Fruit fly (Drosophila melanogaster) whole organism, prepupa: ENCODE measurements around the gene CG2641.

ENCODE experiments used
- CG10631 ChIP-seq: fragments of 200-800 bp; sonication (Bioruptor generic); optimal IDR thresholded peaks from 2 replicates; lab custom pipeline; 2016; ENCODE audit warnings: missing biosample characterization, missing genetic modification characterization
- CG10669 ChIP-seq: fragments of 200-800 bp; sonication (Bioruptor generic); optimal IDR thresholded peaks from 3 replicates; lab custom pipeline; 2018; ENCODE audit warnings: missing biosample characterization, mild to moderate bottlenecking, missing genetic modification characterization, moderate library complexity
- CG31627 ChIP-seq: fragments of 200-800 bp; sonication (Bioruptor generic); optimal IDR thresholded peaks from 3 replicates; lab custom pipeline; 2016; ENCODE audit warnings: missing biosample characterization, missing genetic modification characterization
- CG34406 ChIP-seq: fragments of 200-800 bp; sonication (Bioruptor generic); optimal IDR thresholded peaks from 3 replicates; lab custom pipeline; 2016; ENCODE audit warnings: missing biosample characterization, missing genetic modification characterization
- CG6163 ChIP-seq: fragments of 200-800 bp; sonication (Bioruptor generic); IDR thresholded peaks from 3 replicates; pipeline ENCODE4 v1.3.6; 2022; ENCODE audit warnings: missing biosample characterization, missing genetic modification characterization
- CG6854 ChIP-seq: fragments of 200-800 bp; sonication (Bioruptor generic); optimal IDR thresholded peaks from 2 replicates; lab custom pipeline; 2017; ENCODE audit warnings: missing biosample characterization, mild to moderate bottlenecking, missing genetic modification characterization
- CG8319 ChIP-seq: fragments of 200-800 bp; sonication (Bioruptor generic); optimal IDR thresholded peaks from 3 replicates; lab custom pipeline; 2016; ENCODE audit warnings: missing biosample characterization, missing genetic modification characterization
- Smox ChIP-seq: fragments of 200-800 bp; sonication (Bioruptor generic); optimal IDR thresholded peaks from 3 replicates; lab custom pipeline; 2016; ENCODE audit warnings: missing biosample characterization, missing genetic modification characterization
- fd59A ChIP-seq: fragments of 200-800 bp; sonication (Bioruptor generic); optimal IDR thresholded peaks from 2 replicates; lab custom pipeline; 2017; ENCODE audit warnings: missing biosample characterization, mild to moderate bottlenecking, missing genetic modification characterization, missing genetic modification reagents
- pdm3 ChIP-seq: fragments of 200-800 bp; sonication (Bioruptor generic); optimal IDR thresholded peaks from 3 replicates; lab custom pipeline; 2016; ENCODE audit warnings: missing biosample characterization, missing genetic modification characterization

DNA sequence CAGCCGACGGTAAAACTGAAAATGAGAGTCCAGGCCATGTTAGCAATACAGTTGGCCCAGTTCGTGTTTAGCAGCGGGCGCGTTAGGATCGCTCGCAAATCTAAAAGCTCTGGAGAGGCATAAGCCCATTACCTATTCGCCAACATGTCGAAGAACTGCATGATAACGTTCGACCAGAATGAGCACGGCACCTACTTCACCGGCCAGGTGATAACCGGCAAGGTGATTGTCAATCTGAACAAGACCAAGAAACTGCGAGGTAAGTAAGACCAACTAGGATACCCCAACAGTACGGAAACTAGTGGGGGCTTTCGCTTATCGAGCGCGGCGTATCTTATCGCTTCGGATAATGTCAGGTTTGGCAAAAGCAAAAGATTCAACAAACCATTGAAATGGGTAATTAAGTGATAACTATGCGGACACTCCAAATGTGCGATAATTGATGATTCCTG lies 3.3 kb upstream of the CG2641 start, which contains the start of gene CG10086:
- TF ChIP-seq CG31627 (GFP tag; lab: Kevin White, UChicago) (no peak), Smox (GFP tag; lab: Kevin White, UChicago) (no peak), CG10669 (GFP tag; lab: Kevin White, UChicago) (no peak), CG34406 (GFP tag; lab: Kevin White, UChicago) (no peak), fd59A (no peak), CG6163 (GFP tag; lab: Robert Waterston, UW) (no peak), pdm3 (GFP tag; lab: Kevin White, UChicago) (no peak), CG6854 (GFP tag; lab: Kevin White, UChicago) (no peak), CG10631 (GFP tag; lab: Kevin White, UChicago) (no peak), CG8319 (GFP tag; lab: Kevin White, UChicago) (no peak)
